Worm (Caenorhabditis elegans): ENCODE measurements around the gene F59E12.6.

DNA sequence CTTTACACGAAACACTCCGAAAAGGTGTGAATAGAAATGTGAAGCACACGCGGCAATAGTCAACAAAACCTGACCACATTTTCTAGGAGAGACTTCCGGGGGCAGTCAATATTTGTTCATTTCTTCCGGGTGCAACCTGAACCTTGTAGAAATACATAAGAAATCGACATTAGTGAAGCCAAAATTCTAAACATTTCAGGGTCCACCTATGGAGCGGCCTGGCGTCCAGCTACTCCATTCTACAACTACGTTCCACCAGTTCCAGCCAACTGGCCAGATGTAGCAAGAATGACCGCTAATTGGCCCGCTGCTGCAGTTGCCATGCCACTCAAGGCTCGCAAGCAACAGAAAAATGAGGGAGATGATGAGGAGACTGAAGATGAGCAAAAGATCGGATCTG, 51.5 kb downstream of the F59E12.6 start:
- TF ChIP-seq flt-1 (GFP tag; IDR thresholded peaks at IDR 0.05): no peak
- no peak for TF ChIP-seq ama-1 (optimal IDR thresholded peaks at IDR 0.05)
- TF ChIP-seq sea-1 (GFP tag; conservative IDR thresholded peaks at IDR 0.05): no peak
- no peak for TF ChIP-seq tra-4 (tag; optimal IDR thresholded peaks at IDR 0.05)
- TF ChIP-seq ceh-36 (tag; optimal IDR thresholded peaks at IDR 0.05): no peak
- TF ChIP-seq hmg-4 (GFP tag; optimal IDR thresholded peaks at IDR 0.05): no peak
- TF ChIP-seq pes-1 (GFP tag; IDR thresholded peaks at IDR 0.05): no peak
- no peak for TF ChIP-seq F13C5.2 (tag; optimal IDR thresholded peaks at IDR 0.05)
- no peak for TF ChIP-seq hnd-1 (tag; optimal IDR thresholded peaks at IDR 0.05)
- no peak for TF ChIP-seq tbx-37 (GFP tag; conservative IDR thresholded peaks at IDR 0.05)
- TF ChIP-seq aly-1 (tag; optimal IDR thresholded peaks at IDR 0.05): no peak
- TF ChIP-seq tbx-11 (GFP tag; IDR thresholded peaks at IDR 0.05): no peak
